Worm (Caenorhabditis elegans) whole organism, late embryonic: ENCODE data around the gene dmsr-1.
"Not testable (repeated sequence)": the region's sequence is repeated elsewhere in the genome, so short reads cannot be mapped to it uniquely, and the experiment has no call there.

Experiments
- ceh-22 ChIP-seq: sonication (generic microtip); optimal IDR thresholded peaks from 2 replicates; lab custom pipeline; 2017; ENCODE audit warnings: missing biosample characterization, missing genetic modification characterization
- ceh-9 ChIP-seq: sonication (generic microtip); optimal IDR thresholded peaks from 2 replicates; lab custom pipeline; 2016; ENCODE audit warnings: mild to moderate bottlenecking, missing genetic modification characterization, inconsistent platforms, missing compliant biosample characterization
- dve-1 ChIP-seq: sonication (generic microtip); optimal IDR thresholded peaks from 2 replicates; lab custom pipeline; 2017; ENCODE audit warnings: antibody characterized with exemption, mild to moderate bottlenecking, missing genetic modification characterization, missing compliant biosample characterization
- fkh-10 ChIP-seq: fragments of 150-350 bp; optimal IDR thresholded peaks from 2 replicates; lab custom pipeline; 2014; ENCODE audit warnings: missing biosample characterization, missing genetic modification reagents, missing genetic modification characterization
- lim-6 ChIP-seq: sonication (generic microtip); optimal IDR thresholded peaks from 2 replicates; lab custom pipeline; 2016; ENCODE audit warnings: missing genetic modification characterization, missing compliant biosample characterization
- pag-3 ChIP-seq: sonication (generic microtip); optimal IDR thresholded peaks from 2 replicates; lab custom pipeline; 2016; ENCODE audit warnings: missing compliant biosample characterization, missing genetic modification characterization, borderline replicate concordance
- pha-4 ChIP-seq: fragments of 150-350 bp; optimal IDR thresholded peaks from 2 replicates; lab custom pipeline; 2018; ENCODE audit warnings: missing biosample characterization, missing genetic modification reagents, missing genetic modification characterization
- pqm-1 ChIP-seq: sonication (generic microtip); optimal IDR thresholded peaks from 2 replicates; lab custom pipeline; 2016; ENCODE audit warnings: missing genetic modification characterization, missing compliant biosample characterization
- pros-1 ChIP-seq: fragments of 150-350 bp; optimal IDR thresholded peaks from 2 replicates; lab custom pipeline; 2014; ENCODE audit warnings: missing biosample characterization, missing genetic modification reagents, missing genetic modification characterization
- sox-4 ChIP-seq: sonication (generic microtip); optimal IDR thresholded peaks from 2 replicates; lab custom pipeline; 2017; ENCODE audit warnings: mild to moderate bottlenecking, missing genetic modification characterization, inconsistent platforms, missing compliant biosample characterization
- tbx-2 ChIP-seq: sonication (generic microtip); optimal IDR thresholded peaks from 2 replicates; lab custom pipeline; 2016; ENCODE audit warnings: missing genetic modification characterization, missing compliant biosample characterization

DNA sequence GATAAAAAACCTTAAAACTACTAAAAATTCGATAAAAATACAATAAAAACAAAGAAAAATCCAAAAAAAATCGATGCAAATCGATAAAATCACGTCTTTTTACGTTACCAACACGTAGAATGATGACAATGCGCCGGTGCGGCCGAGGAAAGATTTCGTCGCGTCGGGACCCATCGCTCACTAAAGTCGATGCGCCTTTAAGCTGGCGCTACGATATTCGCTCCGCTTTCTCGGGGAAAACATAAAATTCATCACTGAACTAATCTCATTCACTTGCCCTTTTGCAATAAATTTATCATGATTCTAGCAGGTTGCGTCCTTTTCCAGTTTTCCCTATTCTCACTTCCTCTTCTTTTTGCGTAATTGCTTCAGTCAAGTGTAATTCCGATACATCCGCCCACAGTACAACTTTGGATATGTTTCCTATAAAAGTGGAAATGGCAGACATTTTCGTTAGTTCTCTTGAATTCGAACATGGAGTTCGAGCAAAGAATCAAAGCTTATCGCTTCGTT lies 45.1 kb downstream of the dmsr-1 start, which contains the start of gene col-157:
- not testable (repeated sequence) for TF ChIP-seq dve-1 (tag; lab: Kevin White, UChicago); ceh-22 (tag; lab: Kevin White, UChicago); lim-6 (tag; lab: Kevin White, UChicago); tbx-2; pqm-1 (tag; lab: Kevin White, UChicago); pros-1 (tag; lab: Kevin White, UChicago); fkh-10 (GFP tag; lab: Kevin White, UChicago); ceh-9 (tag; lab: Kevin White, UChicago); sox-4 (tag; lab: Kevin White, UChicago); pha-4 (tag; lab: Kevin White, UChicago); pag-3 (tag; lab: Kevin White, UChicago)
